Worm (Caenorhabditis elegans) whole organism, late embryonic: ENCODE data around the gene K01A12.3.

Experiments used
- C08G9.2 ChIP-seq: sonication (generic microtip); optimal IDR thresholded peaks from 2 replicates; lab custom pipeline; 2016; ENCODE audit warnings: mild to moderate bottlenecking, missing genetic modification characterization, moderate library complexity, missing compliant biosample characterization
- C38D4.7 ChIP-seq: fragments of 200-800 bp; sonication (Bioruptor generic); optimal IDR thresholded peaks from 2 replicates; lab custom pipeline; 2018; ENCODE audit warnings: mild to moderate bottlenecking, missing genetic modification characterization, moderate library complexity, missing compliant biosample characterization
- T23F11.4 ChIP-seq: fragments of 200-800 bp; sonication (Bioruptor generic); optimal IDR thresholded peaks from 2 replicates; lab custom pipeline; 2018; ENCODE audit warnings: mild to moderate bottlenecking, missing genetic modification characterization, missing compliant biosample characterization
- Y22D7AL.16 ChIP-seq: sonication (generic microtip); optimal IDR thresholded peaks from 2 replicates; lab custom pipeline; 2016; ENCODE audit warnings: missing genetic modification characterization, missing compliant biosample characterization
- ahr-1 ChIP-seq: sonication (generic microtip); optimal IDR thresholded peaks from 2 replicates; lab custom pipeline; 2016; ENCODE audit warnings: missing genetic modification characterization, missing compliant biosample characterization
- ama-1 ChIP-seq: fragments of 150-350 bp; optimal IDR thresholded peaks from 2 replicates; lab custom pipeline; 2014
- ceh-14 ChIP-seq: sonication (generic microtip); optimal IDR thresholded peaks from 2 replicates; lab custom pipeline; 2016; ENCODE audit warnings: missing genotype, missing genetic modification characterization, missing compliant biosample characterization
- ceh-18 ChIP-seq: sonication (generic microtip); optimal IDR thresholded peaks from 2 replicates; lab custom pipeline; 2016; ENCODE audit warnings: missing genetic modification characterization, missing compliant biosample characterization
- ceh-19 ChIP-seq: fragments of 200-800 bp; sonication (Bioruptor generic); optimal IDR thresholded peaks from 2 replicates; lab custom pipeline; 2018; ENCODE audit warnings: mild to moderate bottlenecking, missing genetic modification characterization, missing compliant biosample characterization
- ceh-2 ChIP-seq: sonication (generic microtip); optimal IDR thresholded peaks from 2 replicates; lab custom pipeline; 2016; ENCODE audit warnings: missing genotype, missing genetic modification characterization, missing compliant biosample characterization
- ceh-22 ChIP-seq: sonication (generic microtip); optimal IDR thresholded peaks from 2 replicates; lab custom pipeline; 2017; ENCODE audit warnings: missing biosample characterization, missing genetic modification characterization
- ceh-24 ChIP-seq: sonication (generic microtip); optimal IDR thresholded peaks from 2 replicates; lab custom pipeline; 2016; ENCODE audit warnings: mild to moderate bottlenecking, missing genetic modification characterization, missing compliant biosample characterization
- ceh-31 ChIP-seq: sonication (generic microtip); optimal IDR thresholded peaks from 2 replicates; lab custom pipeline; 2016; ENCODE audit warnings: missing genetic modification characterization, missing compliant biosample characterization
- ceh-34 ChIP-seq: sonication (generic microtip); optimal IDR thresholded peaks from 2 replicates; lab custom pipeline; 2016; ENCODE audit warnings: mild to moderate bottlenecking, missing genetic modification characterization, missing compliant biosample characterization
- ceh-45 ChIP-seq: fragments of 200-800 bp; sonication (Bioruptor generic); IDR thresholded peaks from 2 replicates; pipeline ENCODE4 v1.3.6; 2022; ENCODE audit warnings: missing genetic modification reagents, missing genetic modification characterization, missing compliant biosample characterization
- ceh-6 ChIP-seq: fragments of 200-800 bp; sonication (Bioruptor generic); optimal IDR thresholded peaks from 2 replicates; lab custom pipeline; 2018; ENCODE audit warnings: mild to moderate bottlenecking, missing genetic modification characterization, missing compliant biosample characterization
- ceh-9 ChIP-seq: sonication (generic microtip); optimal IDR thresholded peaks from 2 replicates; lab custom pipeline; 2016; ENCODE audit warnings: mild to moderate bottlenecking, missing genetic modification characterization, inconsistent platforms, missing compliant biosample characterization
- dmd-4 ChIP-seq: sonication (generic microtip); optimal IDR thresholded peaks from 2 replicates; lab custom pipeline; 2016; ENCODE audit warnings: borderline replicate concordance, missing genetic modification characterization, missing compliant biosample characterization
- dve-1 ChIP-seq: sonication (generic microtip); optimal IDR thresholded peaks from 2 replicates; lab custom pipeline; 2017; ENCODE audit warnings: antibody characterized with exemption, mild to moderate bottlenecking, missing genetic modification characterization, missing compliant biosample characterization
- elt-2 ChIP-seq: sonication (generic microtip); optimal IDR thresholded peaks from 2 replicates; lab custom pipeline; 2016; ENCODE audit warnings: missing genetic modification reagents, missing genetic modification characterization, missing compliant biosample characterization
- elt-4 ChIP-seq: sonication (generic microtip); optimal IDR thresholded peaks from 2 replicates; lab custom pipeline; 2016; ENCODE audit warnings: missing genetic modification characterization, missing compliant biosample characterization
- fkh-10 ChIP-seq: fragments of 150-350 bp; optimal IDR thresholded peaks from 2 replicates; lab custom pipeline; 2014; ENCODE audit warnings: missing biosample characterization, missing genetic modification reagents, missing genetic modification characterization
- gmeb-2 ChIP-seq: sonication (generic microtip); optimal IDR thresholded peaks from 2 replicates; lab custom pipeline; 2016; ENCODE audit warnings: missing genetic modification characterization, inconsistent platforms, missing compliant biosample characterization
- hlh-13 ChIP-seq: fragments of 200-800 bp; sonication (Bioruptor generic); optimal IDR thresholded peaks from 2 replicates; lab custom pipeline; 2018; ENCODE audit warnings: mild to moderate bottlenecking, missing genetic modification characterization, missing compliant biosample characterization
- hlh-15 ChIP-seq: sonication (generic microtip); optimal IDR thresholded peaks from 2 replicates; lab custom pipeline; 2016; ENCODE audit warnings: missing genetic modification characterization, missing compliant biosample characterization
- hlh-30 ChIP-seq: sonication (generic microtip); optimal IDR thresholded peaks from 2 replicates; lab custom pipeline; 2017; ENCODE audit warnings: antibody characterized with exemption, missing genetic modification characterization, missing compliant biosample characterization; ENCODE audit not compliant: insufficient read depth
- hlh-6 ChIP-seq: sonication (generic microtip); optimal IDR thresholded peaks from 2 replicates; lab custom pipeline; 2016; ENCODE audit warnings: missing genotype, missing genetic modification characterization, missing compliant biosample characterization
- hlh-8 ChIP-seq: sonication (generic microtip); optimal IDR thresholded peaks from 2 replicates; lab custom pipeline; 2016; ENCODE audit warnings: missing genotype, missing genetic modification characterization, missing compliant biosample characterization
- lim-6 ChIP-seq: sonication (generic microtip); optimal IDR thresholded peaks from 2 replicates; lab custom pipeline; 2016; ENCODE audit warnings: missing genetic modification characterization, missing compliant biosample characterization
- lin-11 ChIP-seq: fragments of 200-800 bp; sonication (Bioruptor generic); optimal IDR thresholded peaks from 2 replicates; lab custom pipeline; 2018; ENCODE audit warnings: mild to moderate bottlenecking, missing genetic modification characterization, missing compliant biosample characterization
- madf-2 ChIP-seq: sonication (generic microtip); optimal IDR thresholded peaks from 2 replicates; lab custom pipeline; 2017; ENCODE audit warnings: missing genetic modification characterization, missing compliant biosample characterization
- nhr-11 ChIP-seq: fragments of 150-350 bp; optimal IDR thresholded peaks from 2 replicates; lab custom pipeline; 2014; ENCODE audit warnings: missing biosample characterization, missing genetic modification characterization
- nhr-232 ChIP-seq: sonication (generic microtip); optimal IDR thresholded peaks from 2 replicates; lab custom pipeline; 2016; ENCODE audit warnings: missing genetic modification characterization, missing compliant biosample characterization
- npax-4 ChIP-seq: sonication (generic microtip); optimal IDR thresholded peaks from 2 replicates; lab custom pipeline; 2016; ENCODE audit warnings: missing genetic modification characterization, missing compliant biosample characterization
- odd-2 ChIP-seq: sonication (generic microtip); optimal IDR thresholded peaks from 2 replicates; lab custom pipeline; 2017; ENCODE audit warnings: antibody characterized with exemption, mild to moderate bottlenecking, missing genetic modification characterization, missing compliant biosample characterization
- pag-3 ChIP-seq: sonication (generic microtip); optimal IDR thresholded peaks from 2 replicates; lab custom pipeline; 2016; ENCODE audit warnings: missing compliant biosample characterization, missing genetic modification characterization, borderline replicate concordance
- pat-9 ChIP-seq: fragments of 200-800 bp; sonication (Bioruptor generic); optimal IDR thresholded peaks from 2 replicates; lab custom pipeline; 2018; ENCODE audit warnings: mild to moderate bottlenecking, missing genetic modification characterization, moderate library complexity, missing compliant biosample characterization
- pax-1 ChIP-seq: fragments of 150-350 bp; optimal IDR thresholded peaks from 2 replicates; lab custom pipeline; 2014; ENCODE audit warnings: missing biosample characterization, missing genetic modification characterization
- pha-2 ChIP-seq: sonication (generic microtip); optimal IDR thresholded peaks from 2 replicates; lab custom pipeline; 2017; ENCODE audit warnings: mild to moderate bottlenecking, missing genetic modification characterization, missing compliant biosample characterization
- pha-4 ChIP-seq: fragments of 150-350 bp; optimal IDR thresholded peaks from 2 replicates; lab custom pipeline; 2018; ENCODE audit warnings: missing biosample characterization, missing genetic modification reagents, missing genetic modification characterization
- pqm-1 ChIP-seq: sonication (generic microtip); optimal IDR thresholded peaks from 2 replicates; lab custom pipeline; 2016; ENCODE audit warnings: missing genetic modification characterization, missing compliant biosample characterization
- pros-1 ChIP-seq: fragments of 150-350 bp; optimal IDR thresholded peaks from 2 replicates; lab custom pipeline; 2014; ENCODE audit warnings: missing biosample characterization, missing genetic modification reagents, missing genetic modification characterization
- sdc-2 ChIP-seq: sonication (generic microtip); optimal IDR thresholded peaks from 2 replicates; lab custom pipeline; 2016; ENCODE audit warnings: missing genotype, missing genetic modification characterization, missing compliant biosample characterization
- sox-2 ChIP-seq: fragments of 200-800 bp; sonication (Bioruptor generic); IDR thresholded peaks from 2 replicates; pipeline ENCODE4 v1.3.6; 2022; ENCODE audit warnings: missing genetic modification reagents, missing genetic modification characterization, missing compliant biosample characterization
- syd-9 ChIP-seq: sonication (generic microtip); optimal IDR thresholded peaks from 2 replicates; lab custom pipeline; 2016; ENCODE audit warnings: mild to moderate bottlenecking, missing genetic modification characterization, moderate library complexity, missing compliant biosample characterization
- tbx-2 ChIP-seq: sonication (generic microtip); optimal IDR thresholded peaks from 2 replicates; lab custom pipeline; 2016; ENCODE audit warnings: missing genetic modification characterization, missing compliant biosample characterization
- tbx-7 ChIP-seq: sonication (generic microtip); optimal IDR thresholded peaks from 2 replicates; lab custom pipeline; 2016; ENCODE audit warnings: missing genotype, missing genetic modification characterization, missing compliant biosample characterization
- unc-3 ChIP-seq, 2 experiments: fragments of 200-800 bp in 1 of 2; sonication (Bioruptor generic) in 1 of 2; sonication (generic microtip) in 1 of 2; conservative IDR thresholded peaks in 1 of 2; optimal IDR thresholded peaks in 1 of 2; 2 replicates each; pipeline versions ENCODE4 v1.3.6 to Lab custom; 2016 to 2022; ENCODE audit warnings: missing compliant biosample characterization in 2 of 2, missing genetic modification characterization in 2 of 2, missing genetic modification reagents in 1 of 2
- unc-42 ChIP-seq: sonication (generic microtip); optimal IDR thresholded peaks from 2 replicates; lab custom pipeline; 2016; ENCODE audit warnings: missing genotype, missing genetic modification characterization, missing compliant biosample characterization
- unc-55 ChIP-seq: sonication (generic microtip); optimal IDR thresholded peaks from 2 replicates; lab custom pipeline; 2017; ENCODE audit warnings: missing biosample characterization, missing genetic modification reagents, missing genetic modification characterization
- zip-5 ChIP-seq: sonication (generic microtip); optimal IDR thresholded peaks from 2 replicates; lab custom pipeline; 2016; ENCODE audit warnings: missing genetic modification characterization, missing compliant biosample characterization

The K01A12.3 gene

DNA sequence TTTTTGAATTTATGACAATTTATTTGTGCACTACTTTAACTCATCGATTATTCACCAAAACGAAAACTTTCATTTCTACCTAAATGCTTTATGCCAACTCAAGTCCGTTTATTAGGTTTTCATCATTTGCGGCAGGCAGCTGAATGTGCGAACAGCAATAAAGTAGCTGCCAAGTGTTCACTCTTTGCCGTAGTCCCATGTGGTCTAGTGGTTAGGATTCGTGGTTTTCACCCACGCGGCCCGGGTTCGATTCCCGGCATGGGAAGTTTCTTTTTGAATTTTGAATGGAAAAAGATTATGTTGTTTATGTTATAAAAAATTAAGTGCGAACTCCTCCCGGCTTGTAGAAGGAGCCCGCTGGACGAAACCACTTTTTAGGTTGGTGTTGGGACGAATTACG lies 21.3 kb upstream of the K01A12.3 start (continued):
- TF ChIP-seq sox-2 (GFP tag; lab: Robert Waterston, UW) (peak; percentile 66), ceh-14 (tag; lab: Kevin White, UChicago) (no peak), ceh-6 (peak; percentile 78), lim-6 (tag; lab: Kevin White, UChicago) (no peak), ceh-24 (no peak), pat-9 (tag; lab: Kevin White, UChicago) (peak; percentile 59), Y22D7AL.16 (tag; lab: Kevin White, UChicago) (peak; percentile 53), npax-4 (tag; lab: Kevin White, UChicago) (peak; percentile 46), nhr-11 (no peak), sdc-2 (peak; percentile 76), pag-3 (tag; lab: Kevin White, UChicago) (no peak), odd-2 (tag; lab: Kevin White, UChicago) (no peak), gmeb-2 (tag; lab: Kevin White, UChicago) (peak; percentile 53), tbx-7 (tag; lab: Kevin White, UChicago) (no peak), unc-42 (tag; lab: Kevin White, UChicago) (peak; percentile 30), elt-4 (tag; lab: Kevin White, UChicago) (no peak), ahr-1 (peak; percentile 38), pax-1 (tag; lab: Kevin White, UChicago) (no peak), ceh-34 (tag; lab: Kevin White, UChicago) (peak; percentile 31), hlh-8 (tag; lab: Kevin White, UChicago) (no peak), C38D4.7 (GFP tag; lab: Kevin White, UChicago) (peak; percentile 64), pha-4 (tag; lab: Kevin White, UChicago) (no peak), T23F11.4 (GFP tag; lab: Kevin White, UChicago) (peak; percentile 10), ceh-9 (tag; lab: Kevin White, UChicago) (no peak), lin-11 (tag; lab: Kevin White, UChicago) (peak; percentile 62), hlh-30 (tag; lab: Kevin White, UChicago) (peak; percentile 1), unc-55 (GFP tag; lab: Kevin White, UChicago) (no peak), syd-9 (tag; lab: Kevin White, UChicago) (peak; percentile 37), dve-1 (tag; lab: Kevin White, UChicago) (peak; percentile 17), nhr-232 (tag; lab: Kevin White, UChicago) (peak; percentile 68), dmd-4 (no peak), elt-2 (tag; lab: Kevin White, UChicago) (peak; percentile 78), hlh-6 (tag; lab: Kevin White, UChicago) (peak; percentile 77), ceh-18 (tag; lab: Kevin White, UChicago) (peak; percentile 29), pha-2 (tag; lab: Kevin White, UChicago) (peak; percentile 68), hlh-15 (no peak), ceh-45 (GFP tag; lab: Robert Waterston, UW) (no peak), tbx-2 (tag; lab: Kevin White, UChicago) (peak; percentile 54), pros-1 (no peak), hlh-13 (GFP tag; lab: Kevin White, UChicago) (peak; percentile 5)

ce11 chrX:8643817-8644216 lies 18.8 kb upstream of the K01A12.3 start, which contains the start of gene stg-2:
Gene stg-2 (minus strand): TSS chrX:8643917.
- TF ChIP-seq lin-11 (tag; lab: Kevin White, UChicago) (no peak), madf-2 (tag; lab: Kevin White, UChicago) (no peak), dmd-4 (no peak), pqm-1 (tag; lab: Kevin White, UChicago) (no peak), elt-4 (tag; lab: Kevin White, UChicago) (no peak), ama-1 (lab: Kevin White, UChicago) (no peak), unc-3 (GFP tag; conservative IDR thresholded peaks at IDR 0.05; lab: Robert Waterston, UW) (no peak), unc-3 (tag; optimal IDR thresholded peaks at IDR 0.05; lab: Kevin White, UChicago) (no peak), ceh-2 (tag; lab: Kevin White, UChicago) (no peak), fkh-10 (no peak), ceh-19 (GFP tag; lab: Kevin White, UChicago) (no peak), ceh-22 (no peak), syd-9 (tag; lab: Kevin White, UChicago) (no peak), ceh-31 (tag; lab: Kevin White, UChicago) (no peak), elt-2 (tag; lab: Kevin White, UChicago) (no peak), sox-2 (GFP tag; lab: Robert Waterston, UW) (no peak), C08G9.2 (tag; lab: Kevin White, UChicago) (no peak), zip-5 (no peak), ceh-18 (tag; lab: Kevin White, UChicago) (no peak)
